Fruit fly (Drosophila melanogaster): Measurements from ENCODE around the gene CG34112.
A peak's percentile ranks its signal among the peaks of the same experiment; 100 is the strongest.

CG34112 gene

dm6 chr3R:4437113-4437512 lies 43.1 kb upstream of the CG34112 start, which contains the start of the genes Lipt2 and CG14650 (continued):
- TF ChIP-seq CG7963 (GFP tag; IDR thresholded peaks at IDR 0.05; ENCODE audit: partially characterized antibody) (no peak), fd96Cb (tag; optimal IDR thresholded peaks at IDR 0.05) (peak; percentile 16), hbn (GFP tag; IDR thresholded peaks at IDR 0.05; ENCODE audit: partially characterized antibody) (peak; percentile 55; the same call in 1 of the 2 replicates), salm (tag; optimal IDR thresholded peaks at IDR 0.05) (no peak), crc (GFP tag; optimal IDR thresholded peaks at IDR 0.05) (peak; percentile 38), CG1602 (GFP tag; optimal IDR thresholded peaks at IDR 0.05) (peak; percentile 50), D (optimal IDR thresholded peaks at IDR 0.05) (no peak), D (GFP tag; optimal IDR thresholded peaks at IDR 0.05) (no peak), caup (GFP tag; optimal IDR thresholded peaks at IDR 0.05; ENCODE audit: severe bottlenecking) (no peak), Sox102F (GFP tag; optimal IDR thresholded peaks at IDR 0.05) (no peak), Taf1 (GFP tag; IDR thresholded peaks at IDR 0.05) (no peak), stwl (tag; optimal IDR thresholded peaks at IDR 0.05) (peak; percentile 65), zfh1 (GFP tag; IDR thresholded peaks at IDR 0.05) (no peak), Spps (tag; optimal IDR thresholded peaks at IDR 0.05) (no peak), CG4404 (GFP tag; IDR thresholded peaks at IDR 0.05) (no peak), ssp (GFP tag; IDR thresholded peaks at IDR 0.05) (no peak), lmd (GFP tag; IDR thresholded peaks at IDR 0.05) (peak; percentile 50; the same call in 1 of the 2 replicates), pzg (GFP tag; optimal IDR thresholded peaks at IDR 0.05) (peak; percentile 81), CrebB (tag; optimal IDR thresholded peaks at IDR 0.05) (no peak), CG7745 (tag; optimal IDR thresholded peaks at IDR 0.05) (no peak), eyg (GFP tag; optimal IDR thresholded peaks at IDR 0.05) (no peak), Oaz (GFP tag; IDR thresholded peaks at IDR 0.05) (no peak), BEAF-32 (GFP tag; optimal IDR thresholded peaks at IDR 0.05) (peak; percentile 77), lab (GFP tag; optimal IDR thresholded peaks at IDR 0.05) (no peak), nerfin-1 (tag; optimal IDR thresholded peaks at IDR 0.05) (peak; percentile 65), Hr39 (optimal IDR thresholded peaks at IDR 0.05) (no peak), CG31365 (tag; optimal IDR thresholded peaks at IDR 0.05) (no peak), CG2202 (tag; optimal IDR thresholded peaks at IDR 0.05) (peak; percentile 37), bcd (GFP tag; optimal IDR thresholded peaks at IDR 0.05) (peak; percentile 33), HmgD (GFP tag; optimal IDR thresholded peaks at IDR 0.05) (peak; percentile 54), H15 (GFP tag; IDR thresholded peaks at IDR 0.05) (no peak), gsb (GFP tag; IDR thresholded peaks at IDR 0.05) (no peak), HmgZ (tag; optimal IDR thresholded peaks at IDR 0.05) (peak; percentile 86), sob (GFP tag; IDR thresholded peaks at IDR 0.05) (0 out of 2 replicates have a peak, but pooled peaks have one; percentile 45), CG33557 (GFP tag; optimal IDR thresholded peaks at IDR 0.05) (peak; percentile 41), CG15696 (tag; optimal IDR thresholded peaks at IDR 0.05) (peak; percentile 52), sisA (GFP tag; IDR thresholded peaks at IDR 0.05) (peak; percentile 40; the same call in 1 of the 2 replicates), org-1 (GFP tag; optimal IDR thresholded peaks at IDR 0.05) (no peak), Sry-δ (GFP tag; optimal IDR thresholded peaks at IDR 0.05) (peak; percentile 80), wor (GFP tag; IDR thresholded peaks at IDR 0.05) (no peak), pum (GFP tag; optimal IDR thresholded peaks at IDR 0.05) (peak; percentile 61), unpg (GFP tag; optimal IDR thresholded peaks at IDR 0.05) (peak; percentile 54), mld (GFP tag; IDR thresholded peaks at IDR 0.05; ENCODE audit: partially characterized antibody) (no peak), CG12942 (GFP tag; optimal IDR thresholded peaks at IDR 0.05) (peak; percentile 55), peb (GFP tag; IDR thresholded peaks at IDR 0.05) (no peak), CG14860 (GFP tag; IDR thresholded peaks at IDR 0.05; ENCODE audit: partially characterized antibody) (no peak), Dad (GFP tag; optimal IDR thresholded peaks at IDR 0.05) (peak; percentile 48), CG10147 (GFP tag; optimal IDR thresholded peaks at IDR 0.05) (peak; percentile 58), Fer3 (tag; optimal IDR thresholded peaks at IDR 0.05) (peak; percentile 15), da (GFP tag; optimal IDR thresholded peaks at IDR 0.05) (no peak), NfI (GFP tag; optimal IDR thresholded peaks at IDR 0.05) (peak; percentile 52)
